Fruit fly (Drosophila melanogaster) whole organism, prepupa: ENCODE measurements around the gene CG46059.

Experiments
- CG10669 ChIP-seq: fragments of 200-800 bp; sonication (Bioruptor generic); optimal IDR thresholded peaks from 3 replicates; lab custom pipeline; 2018; ENCODE audit warnings: missing biosample characterization, mild to moderate bottlenecking, missing genetic modification characterization, moderate library complexity
- CG15336 ChIP-seq: fragments of 200-800 bp; sonication (Bioruptor generic); IDR thresholded peaks from 2 replicates; pipeline ENCODE4 v1.3.6; 2022; ENCODE audit warnings: missing biosample characterization, missing genetic modification characterization
- CG1621 ChIP-seq: fragments of 200-800 bp; sonication (Bioruptor generic); optimal IDR thresholded peaks from 3 replicates; lab custom pipeline; 2018; ENCODE audit warnings: missing biosample characterization, mild to moderate bottlenecking, missing genetic modification characterization
- CG3032 ChIP-seq: fragments of 200-800 bp; optimal IDR thresholded peaks from 2 replicates; lab custom pipeline; 2019; ENCODE audit warnings: missing biosample characterization, mild to moderate bottlenecking, missing genetic modification characterization, moderate library complexity
- CG3919 ChIP-seq: fragments of 200-800 bp; sonication (Bioruptor generic); optimal IDR thresholded peaks from 3 replicates; lab custom pipeline; 2016; ENCODE audit warnings: missing biosample characterization, missing genetic modification characterization
- CG6854 ChIP-seq: fragments of 200-800 bp; sonication (Bioruptor generic); optimal IDR thresholded peaks from 2 replicates; lab custom pipeline; 2017; ENCODE audit warnings: missing biosample characterization, mild to moderate bottlenecking, missing genetic modification characterization
- CG7368 ChIP-seq: fragments of 200-800 bp; sonication (Bioruptor generic); optimal IDR thresholded peaks from 3 replicates; lab custom pipeline; 2016; ENCODE audit warnings: missing biosample characterization, missing genetic modification characterization
- CG8632 ChIP-seq: fragments of 200-800 bp; sonication (Bioruptor generic); optimal IDR thresholded peaks from 3 replicates; lab custom pipeline; 2016; ENCODE audit warnings: missing biosample characterization, missing genetic modification characterization
- Sox14 ChIP-seq: fragments of 200-800 bp; sonication (Bioruptor generic); optimal IDR thresholded peaks from 3 replicates; lab custom pipeline; 2016; ENCODE audit warnings: missing biosample characterization, missing genetic modification characterization
- achi ChIP-seq: fragments of 200-800 bp; sonication (Bioruptor generic); optimal IDR thresholded peaks from 3 replicates; lab custom pipeline; 2016; ENCODE audit warnings: missing biosample characterization, missing genetic modification characterization
- esn ChIP-seq: fragments of 200-800 bp; sonication (Bioruptor generic); optimal IDR thresholded peaks from 2 replicates; lab custom pipeline; 2016; ENCODE audit warnings: missing biosample characterization, mild to moderate bottlenecking, missing genetic modification characterization, moderate library complexity
- lz ChIP-seq: fragments of 200-800 bp; sonication (Bioruptor generic); optimal IDR thresholded peaks from 3 replicates; lab custom pipeline; 2016; ENCODE audit warnings: missing biosample characterization, missing genetic modification characterization
- spab ChIP-seq: fragments of 200-800 bp; sonication (Bioruptor generic); optimal IDR thresholded peaks from 2 replicates; lab custom pipeline; 2017; ENCODE audit warnings: missing biosample characterization, mild to moderate bottlenecking, missing genetic modification characterization, missing genetic modification reagents
- topi ChIP-seq: fragments of 200-800 bp; sonication (Bioruptor generic); optimal IDR thresholded peaks from 3 replicates; lab custom pipeline; 2016; ENCODE audit warnings: missing biosample characterization, missing genetic modification characterization

dm6 chr2L:19233300-19233699 is 49.7 kb upstream of the CG46059 start:
- no peak for TF ChIP-seq CG6854 (GFP tag; lab: Kevin White, UChicago)
- no peak for TF ChIP-seq CG3032 (tag; lab: Kevin White, UChicago)
- no peak for TF ChIP-seq lz (GFP tag; lab: Kevin White, UChicago)
- TF ChIP-seq esn = no peak
- no peak for TF ChIP-seq CG1621 (tag; lab: Kevin White, UChicago)
- no peak for TF ChIP-seq CG10669 (GFP tag; lab: Kevin White, UChicago)
- TF ChIP-seq CG8632 (GFP tag; lab: Kevin White, UChicago) = no peak
- TF ChIP-seq CG15336 = no peak
- no peak for TF ChIP-seq spab (GFP tag; lab: Kevin White, UChicago)
- TF ChIP-seq topi = no peak
- TF ChIP-seq CG3919 (GFP tag; lab: Kevin White, UChicago) = no peak
- TF ChIP-seq Sox14 (GFP tag; lab: Kevin White, UChicago) = no peak
- no peak for TF ChIP-seq achi
- no peak for TF ChIP-seq CG7368
